Fruit fly (Drosophila melanogaster) whole organism, prepupa: ENCODE data around the gene CG11380.

Experiments used
- Blimp-1 ChIP-seq: fragments of 200-800 bp; sonication (Bioruptor generic); optimal IDR thresholded peaks from 3 replicates; lab custom pipeline; 2017; ENCODE audit warnings: missing biosample characterization, missing genetic modification characterization, mild to moderate bottlenecking, moderate library complexity, missing genetic modification reagents
- CG10631 ChIP-seq: fragments of 200-800 bp; sonication (Bioruptor generic); optimal IDR thresholded peaks from 2 replicates; lab custom pipeline; 2016; ENCODE audit warnings: missing biosample characterization, missing genetic modification characterization
- CG10669 ChIP-seq: fragments of 200-800 bp; sonication (Bioruptor generic); optimal IDR thresholded peaks from 3 replicates; lab custom pipeline; 2018; ENCODE audit warnings: missing biosample characterization, mild to moderate bottlenecking, missing genetic modification characterization, moderate library complexity
- CG11762 ChIP-seq: fragments of 200-800 bp; sonication (Bioruptor generic); optimal IDR thresholded peaks from 3 replicates; lab custom pipeline; 2016; ENCODE audit warnings: missing biosample characterization, missing genetic modification characterization; ENCODE audit not compliant: insufficient read depth
- CG11902 ChIP-seq: fragments of 200-800 bp; sonication (Bioruptor generic); optimal IDR thresholded peaks from 3 replicates; lab custom pipeline; 2016; ENCODE audit warnings: missing biosample characterization, missing genetic modification characterization
- CG15336 ChIP-seq: fragments of 200-800 bp; sonication (Bioruptor generic); IDR thresholded peaks from 2 replicates; pipeline ENCODE4 v1.3.6; 2022; ENCODE audit warnings: missing biosample characterization, missing genetic modification characterization
- CG16779 ChIP-seq: fragments of 200-800 bp; sonication (Bioruptor generic); optimal IDR thresholded peaks from 3 replicates; lab custom pipeline; 2017; ENCODE audit warnings: missing biosample characterization, mild to moderate bottlenecking, missing genetic modification characterization
- CG3032 ChIP-seq: fragments of 200-800 bp; optimal IDR thresholded peaks from 2 replicates; lab custom pipeline; 2019; ENCODE audit warnings: missing biosample characterization, mild to moderate bottlenecking, missing genetic modification characterization, moderate library complexity
- CG32006 ChIP-seq: fragments of 200-800 bp; sonication (Bioruptor generic); optimal IDR thresholded peaks from 3 replicates; lab custom pipeline; 2017; ENCODE audit warnings: missing biosample characterization, mild to moderate bottlenecking, missing genetic modification characterization
- CG34406 ChIP-seq: fragments of 200-800 bp; sonication (Bioruptor generic); optimal IDR thresholded peaks from 3 replicates; lab custom pipeline; 2016; ENCODE audit warnings: missing biosample characterization, missing genetic modification characterization
- CG3919 ChIP-seq: fragments of 200-800 bp; sonication (Bioruptor generic); optimal IDR thresholded peaks from 3 replicates; lab custom pipeline; 2016; ENCODE audit warnings: missing biosample characterization, missing genetic modification characterization
- CG4318 ChIP-seq: fragments of 200-800 bp; sonication (Bioruptor generic); optimal IDR thresholded peaks from 3 replicates; lab custom pipeline; 2017; ENCODE audit warnings: missing biosample characterization, mild to moderate bottlenecking, missing genetic modification characterization
- CG6163 ChIP-seq: fragments of 200-800 bp; sonication (Bioruptor generic); IDR thresholded peaks from 3 replicates; pipeline ENCODE4 v1.3.6; 2022; ENCODE audit warnings: missing biosample characterization, missing genetic modification characterization
- CG6276 ChIP-seq: fragments of 200-800 bp; sonication (Bioruptor generic); optimal IDR thresholded peaks from 2 replicates; lab custom pipeline; 2017; ENCODE audit warnings: missing biosample characterization, mild to moderate bottlenecking, missing genetic modification characterization
- CG6792 ChIP-seq: fragments of 200-800 bp; sonication (Bioruptor generic); optimal IDR thresholded peaks from 3 replicates; lab custom pipeline; 2016; ENCODE audit warnings: missing biosample characterization, missing genetic modification characterization
- CG6808 ChIP-seq: fragments of 200-800 bp; sonication (Bioruptor generic); optimal IDR thresholded peaks from 3 replicates; lab custom pipeline; 2017; ENCODE audit warnings: missing biosample characterization, missing genetic modification characterization, mild to moderate bottlenecking, moderate library complexity, missing genetic modification reagents
- CG8119 ChIP-seq: fragments of 200-800 bp; sonication (Bioruptor generic); IDR thresholded peaks from 3 replicates; pipeline ENCODE4 v1.3.6; 2022; ENCODE audit warnings: missing biosample characterization, missing genetic modification characterization
- CG8319 ChIP-seq: fragments of 200-800 bp; sonication (Bioruptor generic); optimal IDR thresholded peaks from 3 replicates; lab custom pipeline; 2016; ENCODE audit warnings: missing biosample characterization, missing genetic modification characterization
- CG8632 ChIP-seq: fragments of 200-800 bp; sonication (Bioruptor generic); optimal IDR thresholded peaks from 3 replicates; lab custom pipeline; 2016; ENCODE audit warnings: missing biosample characterization, missing genetic modification characterization
- CG9139 ChIP-seq: fragments of 200-800 bp; sonication (Bioruptor generic); optimal IDR thresholded peaks from 3 replicates; lab custom pipeline; 2017; ENCODE audit warnings: missing biosample characterization, mild to moderate bottlenecking, missing genetic modification characterization
- Eip78C ChIP-seq: fragments of 200-800 bp; sonication (Bioruptor generic); peaks from one replicate; lab custom pipeline; 2016; ENCODE audit warnings: missing biosample characterization, missing genetic modification characterization
- Eip93F ChIP-seq: fragments of 200-800 bp; sonication (Bioruptor generic); optimal IDR thresholded peaks from 2 replicates; lab custom pipeline; 2016; ENCODE audit warnings: missing biosample characterization, mild to moderate bottlenecking, missing genetic modification characterization
- Gug ChIP-seq: fragments of 200-800 bp; sonication (Bioruptor generic); IDR thresholded peaks from 2 replicates; pipeline ENCODE4 v1.3.6; 2022; ENCODE audit warnings: missing biosample characterization, missing genetic modification characterization
- Hr38 ChIP-seq: sonication (Bioruptor generic); optimal IDR thresholded peaks from 2 replicates; lab custom pipeline; 2016; ENCODE audit warnings: missing biosample characterization, missing genetic modification characterization
- Hr4 ChIP-seq: fragments of 200-800 bp; sonication (Bioruptor generic); optimal IDR thresholded peaks from 3 replicates; lab custom pipeline; 2016; ENCODE audit warnings: missing biosample characterization, missing genetic modification characterization
- Lpt ChIP-seq: fragments of 200-800 bp; sonication (Bioruptor generic); optimal IDR thresholded peaks from 3 replicates; lab custom pipeline; 2016; ENCODE audit warnings: missing biosample characterization, missing genetic modification characterization
- Met ChIP-seq: fragments of 200-800 bp; sonication (Bioruptor generic); optimal IDR thresholded peaks from 3 replicates; lab custom pipeline; 2016; ENCODE audit warnings: missing biosample characterization, missing genetic modification characterization
- OdsH ChIP-seq: fragments of 200-800 bp; sonication (Bioruptor generic); optimal IDR thresholded peaks from 3 replicates; lab custom pipeline; 2016; ENCODE audit warnings: missing biosample characterization, missing genetic modification characterization
- Smox ChIP-seq: fragments of 200-800 bp; sonication (Bioruptor generic); optimal IDR thresholded peaks from 3 replicates; lab custom pipeline; 2016; ENCODE audit warnings: missing biosample characterization, missing genetic modification characterization
- Sox102F ChIP-seq: fragments of 200-800 bp; sonication (Bioruptor generic); optimal IDR thresholded peaks from 2 replicates; lab custom pipeline; 2016; ENCODE audit warnings: missing biosample characterization, mild to moderate bottlenecking, missing genetic modification characterization
- Sox14 ChIP-seq: fragments of 200-800 bp; sonication (Bioruptor generic); optimal IDR thresholded peaks from 3 replicates; lab custom pipeline; 2016; ENCODE audit warnings: missing biosample characterization, missing genetic modification characterization
- Sox15 ChIP-seq: fragments of 200-800 bp; sonication (Bioruptor generic); optimal IDR thresholded peaks from 3 replicates; lab custom pipeline; 2016; ENCODE audit warnings: missing biosample characterization, missing genetic modification characterization
- achi ChIP-seq: fragments of 200-800 bp; sonication (Bioruptor generic); optimal IDR thresholded peaks from 3 replicates; lab custom pipeline; 2016; ENCODE audit warnings: missing biosample characterization, missing genetic modification characterization
- acj6 ChIP-seq: fragments of 200-800 bp; sonication (Bioruptor generic); optimal IDR thresholded peaks from 3 replicates; lab custom pipeline; 2016; ENCODE audit warnings: missing biosample characterization, missing genetic modification characterization
- cyc ChIP-seq: fragments of 200-800 bp; sonication (Bioruptor generic); optimal IDR thresholded peaks from 3 replicates; lab custom pipeline; 2016; ENCODE audit warnings: missing biosample characterization, missing genetic modification characterization
- dac ChIP-seq: fragments of 200-800 bp; sonication (Bioruptor generic); optimal IDR thresholded peaks from 2 replicates; lab custom pipeline; 2017; ENCODE audit warnings: missing biosample characterization, mild to moderate bottlenecking, missing genetic modification characterization
- dsx ChIP-seq: fragments of 200-800 bp; optimal IDR thresholded peaks from 3 replicates; lab custom pipeline; 2019; ENCODE audit warnings: missing biosample characterization, mild to moderate bottlenecking, missing genetic modification characterization, moderate library complexity; ENCODE audit not compliant: poor library complexity, severe bottlenecking
- eg ChIP-seq: fragments of 200-800 bp; sonication (Bioruptor generic); IDR thresholded peaks from 3 replicates; pipeline ENCODE4 v1.3.6; 2022; ENCODE audit warnings: missing biosample characterization, missing genetic modification characterization
- esn ChIP-seq: fragments of 200-800 bp; sonication (Bioruptor generic); optimal IDR thresholded peaks from 2 replicates; lab custom pipeline; 2016; ENCODE audit warnings: missing biosample characterization, mild to moderate bottlenecking, missing genetic modification characterization, moderate library complexity
- fd59A ChIP-seq: fragments of 200-800 bp; sonication (Bioruptor generic); optimal IDR thresholded peaks from 2 replicates; lab custom pipeline; 2017; ENCODE audit warnings: missing biosample characterization, mild to moderate bottlenecking, missing genetic modification characterization, missing genetic modification reagents
- fkh ChIP-seq: fragments of 200-800 bp; sonication (Bioruptor generic); optimal IDR thresholded peaks from 3 replicates; lab custom pipeline; 2017; ENCODE audit warnings: missing biosample characterization, mild to moderate bottlenecking, missing genetic modification characterization, moderate library complexity
- lz ChIP-seq: fragments of 200-800 bp; sonication (Bioruptor generic); optimal IDR thresholded peaks from 3 replicates; lab custom pipeline; 2016; ENCODE audit warnings: missing biosample characterization, missing genetic modification characterization
- net ChIP-seq: fragments of 200-800 bp; sonication (Bioruptor generic); optimal IDR thresholded peaks from 3 replicates; lab custom pipeline; 2016; ENCODE audit warnings: missing biosample characterization, missing genetic modification characterization
- pdm3 ChIP-seq: fragments of 200-800 bp; sonication (Bioruptor generic); optimal IDR thresholded peaks from 3 replicates; lab custom pipeline; 2016; ENCODE audit warnings: missing biosample characterization, missing genetic modification characterization
- salr ChIP-seq, 2 experiments: fragments of 200-800 bp; sonication (Bioruptor generic); optimal IDR thresholded peaks; 3 replicates each; lab custom pipeline; 2016 to 2018; ENCODE audit warnings: missing biosample characterization in 2 of 2, missing genetic modification characterization in 2 of 2, mild to moderate bottlenecking in 1 of 2
- spab ChIP-seq: fragments of 200-800 bp; sonication (Bioruptor generic); optimal IDR thresholded peaks from 2 replicates; lab custom pipeline; 2017; ENCODE audit warnings: missing biosample characterization, mild to moderate bottlenecking, missing genetic modification characterization, missing genetic modification reagents
- ss ChIP-seq, 2 experiments: fragments of 200-800 bp; sonication (Bioruptor generic); optimal IDR thresholded peaks; 2 replicates in 1 of 2; 3 replicates in 1 of 2; lab custom pipeline; 2017 to 2018; ENCODE audit warnings: mild to moderate bottlenecking in 2 of 2, missing biosample characterization in 2 of 2, missing genetic modification characterization in 2 of 2, moderate library complexity in 1 of 2
- svp ChIP-seq: fragments of 200-800 bp; sonication (Bioruptor generic); peaks from one replicate; lab custom pipeline; 2016; ENCODE audit warnings: missing biosample characterization, missing genetic modification characterization
- topi ChIP-seq: fragments of 200-800 bp; sonication (Bioruptor generic); optimal IDR thresholded peaks from 3 replicates; lab custom pipeline; 2016; ENCODE audit warnings: missing biosample characterization, missing genetic modification characterization
- vri ChIP-seq: fragments of 200-800 bp; sonication (Bioruptor generic); optimal IDR thresholded peaks from 3 replicates; lab custom pipeline; 2016; ENCODE audit warnings: missing biosample characterization, mild to moderate bottlenecking, missing genetic modification characterization

CG11380 gene

dm6 chrX:1225859-1226258, 34.8 kb downstream of the CG11380 start:
- TF ChIP-seq ss (GFP tag; optimal IDR thresholded peaks at IDR 0.05; lab: Kevin White, UChicago) = peak in 1 of 2 experiments; percentile 51
- TF ChIP-seq Sox15 (GFP tag; lab: Kevin White, UChicago) = no peak
- TF ChIP-seq, all 60 proteins: peak for 1

dm6 chrX:1229098-1229497, 38.0 kb downstream of the CG11380 start:
- no peak for TF ChIP-seq CG6808
- no peak for TF ChIP-seq CG4318 (GFP tag; lab: Kevin White, UChicago)
- peak; percentile 47 for TF ChIP-seq CG32006 (GFP tag; lab: Kevin White, UChicago)
- TF ChIP-seq CG6163 (GFP tag; lab: Robert Waterston, UW) = peak; percentile 44; the same call in 1 of the 3 replicates
- TF ChIP-seq spab (GFP tag; lab: Kevin White, UChicago) = no peak
- TF ChIP-seq Met = no peak
- no peak for TF ChIP-seq vri (GFP tag; lab: Kevin White, UChicago)
- TF ChIP-seq Hr4 (GFP tag; lab: Kevin White, UChicago) = no peak
- 0 out of 3 replicates have a peak, but pooled peaks have one; percentile 21 for TF ChIP-seq eg
- TF ChIP-seq Lpt (GFP tag; lab: Kevin White, UChicago) = no peak
- no peak for TF ChIP-seq Hr38 (GFP tag; lab: Kevin White, UChicago)
- TF ChIP-seq cyc (GFP tag; lab: Kevin White, UChicago) = no peak
- peak; percentile 4 for TF ChIP-seq esn (GFP tag; lab: Kevin White, UChicago)
- TF ChIP-seq CG10669 = peak; percentile 3
- TF ChIP-seq fkh (GFP tag; lab: Kevin White, UChicago) = no peak
- peak; percentile 51 for TF ChIP-seq CG15336 (GFP tag; lab: Robert Waterston, UW)
- no peak for TF ChIP-seq dac
- peak; percentile 8 for TF ChIP-seq net (GFP tag; lab: Kevin White, UChicago)
- TF ChIP-seq CG8119 = peak; percentile 58; the same call in 2 of the 3 replicates
- peak; percentile 4 for TF ChIP-seq CG6276
- no peak for TF ChIP-seq Sox102F (GFP tag; lab: Kevin White, UChicago)
- TF ChIP-seq achi (GFP tag; lab: Kevin White, UChicago) = peak; percentile 36
- no peak for TF ChIP-seq acj6 (GFP tag; lab: Kevin White, UChicago)
- TF ChIP-seq Eip78C = peak; percentile 12
- no peak for TF ChIP-seq topi (GFP tag; lab: Kevin White, UChicago)
- peak; percentile 21 for TF ChIP-seq CG3919 (GFP tag; lab: Kevin White, UChicago)
- peak; percentile 1 for TF ChIP-seq CG6792
- peak; percentile 18 for TF ChIP-seq CG34406 (GFP tag; lab: Kevin White, UChicago)
- no peak for TF ChIP-seq CG3032 (tag; lab: Kevin White, UChicago)
- no peak for TF ChIP-seq lz
- no peak for TF ChIP-seq CG8632 (GFP tag; lab: Kevin White, UChicago)
- TF ChIP-seq Sox14 (GFP tag; lab: Kevin White, UChicago) = no peak
- TF ChIP-seq CG9139 (GFP tag; lab: Kevin White, UChicago) = no peak
- TF ChIP-seq CG11902 (GFP tag; lab: Kevin White, UChicago) = no peak
- peak; percentile 98 for TF ChIP-seq svp
- TF ChIP-seq CG8319 (GFP tag; lab: Kevin White, UChicago) = no peak
- TF ChIP-seq Smox = no peak
- no peak for TF ChIP-seq Sox15 (GFP tag; lab: Kevin White, UChicago)
- TF ChIP-seq CG11762 (GFP tag; lab: Kevin White, UChicago) = no peak
- TF ChIP-seq fd59A (GFP tag; lab: Kevin White, UChicago) = no peak
- no peak for TF ChIP-seq OdsH
- peak; percentile 46 for TF ChIP-seq CG10631 (GFP tag; lab: Kevin White, UChicago)
- TF ChIP-seq dsx (GFP tag; lab: Kevin White, UChicago) = no peak
- no peak for TF ChIP-seq Eip93F (GFP tag; lab: Kevin White, UChicago)
- TF ChIP-seq Gug = no peak; the same call in 1 of the 2 replicates
- TF ChIP-seq CG16779 (tag; lab: Kevin White, UChicago) = no peak
- no peak for TF ChIP-seq pdm3 (GFP tag; lab: Kevin White, UChicago)
- no peak for TF ChIP-seq Blimp-1 (GFP tag; lab: Kevin White, UChicago)
- TF ChIP-seq ss (GFP tag; optimal IDR thresholded peaks at IDR 0.05; lab: Kevin White, UChicago) = no peak
- TF ChIP-seq salr (GFP tag; optimal IDR thresholded peaks at IDR 0.05; lab: Kevin White, UChicago) = peak in 1 of 2 experiments; percentile 23
